Worm (Caenorhabditis elegans): ENCODE data around the gene dos-1.

The dos-1 gene

DNA sequence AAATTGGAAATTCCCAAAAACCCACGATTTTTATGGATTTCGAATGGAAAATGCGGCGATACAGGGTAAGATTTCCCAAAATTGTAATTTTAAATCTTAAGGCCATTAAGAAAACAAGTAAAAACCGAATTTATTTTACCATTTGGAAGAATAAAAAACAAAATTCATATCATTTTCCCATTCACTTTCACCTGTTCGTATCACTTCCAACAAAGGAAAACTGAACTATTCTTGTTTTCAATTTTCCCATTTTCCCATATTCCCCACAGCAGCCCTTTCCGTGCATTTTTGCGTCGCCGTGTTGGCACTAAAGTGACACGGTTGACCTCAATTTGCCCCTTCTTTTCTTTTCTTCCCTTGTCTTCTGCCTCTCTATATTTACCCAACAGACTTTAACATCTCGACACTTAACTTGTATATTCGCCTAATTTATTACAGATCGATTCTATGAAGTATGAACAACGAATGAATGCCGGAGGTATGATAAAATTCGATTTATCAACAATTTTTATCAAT is 22.1 kb downstream of the dos-1 start, which contains the start of gene sec-16A.1 (continued):
- peak; percentile 18 for TF ChIP-seq rnt-1 (tag; optimal IDR thresholded peaks at IDR 0.05)
- TF ChIP-seq lin-15B (tag; optimal IDR thresholded peaks at IDR 0.05), result peak; percentile 1
- 0 out of 2 replicates have a peak, but pooled peaks have one; percentile 10 for TF ChIP-seq grh-1 (GFP tag; IDR thresholded peaks at IDR 0.05)
- peak; percentile 52 to 56 for TF ChIP-seq lsy-2 (tag; optimal IDR thresholded peaks at IDR 0.05)

DNA sequence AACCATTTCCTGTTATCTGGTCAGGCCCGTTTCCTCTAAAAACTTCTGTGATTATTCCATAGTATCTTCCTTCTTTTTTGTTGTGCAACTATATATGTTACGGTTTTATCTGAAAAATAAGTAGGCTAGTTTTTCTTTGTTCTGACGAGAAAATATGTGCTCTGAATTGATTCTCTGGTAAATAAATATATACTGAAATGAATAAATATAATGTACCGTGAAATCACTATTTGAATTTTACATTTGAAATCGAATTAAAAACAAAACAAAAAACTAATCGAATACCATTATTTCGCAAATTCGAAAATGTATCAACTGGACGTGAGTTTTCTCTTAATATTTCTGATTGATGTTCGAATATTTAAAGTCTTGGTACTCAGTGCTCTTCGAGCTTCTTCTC is 26.8 kb downstream of the dos-1 start, which contains the start of gene ZK512.10:
Gene ZK512.10 (plus strand): TSS at position 301 of the 400 bp plus-strand sequence.
- no peak for TF ChIP-seq nhr-85 (tag)
- no peak for TF ChIP-seq mab-9 (GFP tag; IDR thresholded peaks at IDR 0.05)
- TF ChIP-seq egl-13 (tag; optimal IDR thresholded peaks at IDR 0.05), result no peak
- no peak for TF ChIP-seq zip-4 (GFP tag; optimal IDR thresholded peaks at IDR 0.05)
- TF ChIP-seq zag-1 (tag; optimal IDR thresholded peaks at IDR 0.05), result no peak

DNA sequence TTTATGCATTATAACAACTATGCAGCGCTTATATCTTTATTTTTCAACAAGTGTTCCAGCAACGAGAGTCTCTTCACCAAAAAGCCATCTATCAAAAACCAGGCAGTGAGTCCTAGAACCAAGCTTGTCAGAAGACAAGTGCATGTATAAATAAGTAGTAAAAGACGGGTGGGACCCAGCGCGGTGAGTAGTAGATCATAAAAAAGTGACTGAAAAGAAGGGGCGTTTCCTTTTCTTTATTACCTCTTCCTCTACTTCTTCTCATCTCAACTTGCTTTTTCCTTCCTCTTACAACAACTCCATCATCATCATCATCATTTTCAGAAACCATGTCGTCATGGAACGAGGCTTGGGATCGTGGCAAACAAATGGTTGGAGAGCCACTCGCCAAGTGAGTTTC is 32.8 kb downstream of the dos-1 start, which contains the start of gene eat-4:
Gene eat-4 (plus strand): TSS at position 301 of the 400 bp plus-strand sequence.
- no peak for TF ChIP-seq hpl-2 (GFP tag; optimal IDR thresholded peaks at IDR 0.05)
- peak; percentile 28 for TF ChIP-seq lin-14 (GFP tag; optimal IDR thresholded peaks at IDR 0.05)

DNA sequence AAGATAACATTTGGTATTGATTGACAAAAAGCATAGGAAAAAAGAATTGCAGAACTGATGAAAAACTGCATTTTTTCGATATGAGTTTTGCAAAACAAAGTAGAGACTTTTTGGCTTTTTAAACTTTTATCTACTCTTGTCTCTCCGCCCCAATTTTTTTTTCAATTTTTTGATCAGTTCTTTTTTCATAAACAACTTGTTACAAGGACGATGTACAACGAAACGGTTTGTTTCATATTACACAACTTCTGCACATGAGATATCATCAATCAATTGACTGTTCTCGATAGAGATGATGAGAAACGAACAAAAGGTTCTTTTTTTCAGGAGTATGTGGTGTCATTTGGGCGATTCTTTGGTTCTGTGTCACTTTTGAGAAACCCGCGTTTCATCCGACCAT is 34.9 kb downstream of the dos-1 start, which contains the start of gene ZK512.7:
Gene ZK512.7 (minus strand): TSS at position 101 of the 400 bp plus-strand sequence.
- TF ChIP-seq ztf-11 (tag; optimal IDR thresholded peaks at IDR 0.05) (no peak), zag-1 (tag; optimal IDR thresholded peaks at IDR 0.05) (no peak), swsn-7 (tag; optimal IDR thresholded peaks at IDR 0.05) (no peak), ceh-63 (GFP tag; optimal IDR thresholded peaks at IDR 0.05) (no peak), unc-30 (tag; optimal IDR thresholded peaks at IDR 0.05) (no peak), nhr-71 (tag; optimal IDR thresholded peaks at IDR 0.05) (no peak), nhr-90 (tag; optimal IDR thresholded peaks at IDR 0.05; ENCODE audit: poor library complexity) (no peak), hpl-2 (GFP tag; optimal IDR thresholded peaks at IDR 0.05) (no peak), F16B12.6 (tag; optimal IDR thresholded peaks at IDR 0.05) (no peak), fkh-8 (tag; optimal IDR thresholded peaks at IDR 0.05) (no peak), unc-86 (tag; optimal IDR thresholded peaks at IDR 0.05) (no peak), sup-37 (GFP tag; optimal IDR thresholded peaks at IDR 0.05) (no peak), mef-2 (tag; optimal IDR thresholded peaks at IDR 0.05) (no peak)

DNA sequence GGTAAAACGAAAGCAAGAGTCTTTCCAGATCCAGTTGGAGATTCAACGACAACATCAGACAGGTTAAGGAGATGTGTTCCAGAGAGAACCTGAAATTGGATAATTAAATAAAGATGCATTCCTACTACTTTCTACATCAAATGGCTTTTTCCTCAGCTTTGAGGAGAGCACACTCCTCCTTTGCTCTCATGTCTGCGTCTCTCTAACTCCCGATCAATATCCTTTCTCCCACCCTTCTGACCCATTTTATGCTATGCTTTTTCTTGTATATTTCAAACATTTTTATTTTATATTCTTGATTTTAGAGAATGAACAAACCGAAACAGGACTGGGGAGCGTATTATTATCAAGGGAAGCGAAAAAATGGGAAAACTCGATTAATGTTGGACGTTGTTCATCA is 40.2 kb downstream of the dos-1 start, which contains the start of gene ZK512.11:
Gene ZK512.11 (plus strand): TSS at position 301 of the 400 bp plus-strand sequence.
- TF ChIP-seq ceh-8 (GFP tag; optimal IDR thresholded peaks at IDR 0.05) (peak; percentile 9), alr-1 (tag; optimal IDR thresholded peaks at IDR 0.05; ENCODE audit: borderline replicate concordance) (no peak)

DNA sequence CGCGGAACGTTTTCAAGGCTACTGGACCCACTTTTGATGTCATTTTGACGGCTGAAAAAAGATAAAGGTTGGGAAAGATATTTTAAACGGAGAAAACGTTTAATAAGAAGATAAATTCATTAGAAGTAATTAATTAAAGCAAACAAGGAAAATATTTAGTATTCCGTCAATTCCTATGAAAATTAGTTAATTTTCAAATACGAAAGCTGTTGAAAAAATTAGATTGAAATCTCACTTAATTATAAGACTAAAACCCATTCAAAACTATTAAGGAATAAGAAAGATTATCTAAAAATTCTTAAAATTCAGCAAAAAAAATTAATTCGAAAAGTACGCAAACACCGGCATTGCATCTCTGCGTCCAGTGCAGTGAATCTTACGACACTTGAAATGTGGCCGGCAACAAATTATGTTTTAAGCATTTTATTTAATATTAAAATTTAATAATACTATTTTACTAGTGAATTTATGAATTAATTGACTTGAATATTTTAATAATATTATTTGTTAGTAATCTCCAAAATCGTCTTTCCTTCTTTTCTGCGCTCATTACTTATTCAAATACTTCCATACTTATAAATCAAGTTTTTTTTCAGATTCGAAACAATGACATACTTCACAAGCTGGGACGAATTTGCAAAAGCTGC is 41.1 kb downstream of the dos-1 start, which contains the start of the genes ZK512.2 and ZK512.4:
Gene ZK512.2 (minus strand): TSS at position 51 of the 647 bp plus-strand sequence.
Gene ZK512.4 (plus strand): TSS at position 597 of the 647 bp plus-strand sequence.
- no peak for TF ChIP-seq egl-13 (tag; optimal IDR thresholded peaks at IDR 0.05)
- no peak for TF ChIP-seq sup-37 (GFP tag; optimal IDR thresholded peaks at IDR 0.05)
- peak; percentile 26 for TF ChIP-seq skn-1 (tag; optimal IDR thresholded peaks at IDR 0.05)
- no peak for TF ChIP-seq ets-5 (GFP tag; IDR thresholded peaks at IDR 0.05)
- peak; percentile 3 for TF ChIP-seq swsn-7 (tag; optimal IDR thresholded peaks at IDR 0.05)
- TF ChIP-seq lsy-2 (tag; optimal IDR thresholded peaks at IDR 0.05), result peak; percentile 42 to 51
- peak; percentile 35 for TF ChIP-seq snu-23 (GFP tag; optimal IDR thresholded peaks at IDR 0.05)
- TF ChIP-seq elt-2 (tag; optimal IDR thresholded peaks at IDR 0.05), result no peak
- TF ChIP-seq dpl-1 (GFP tag; optimal IDR thresholded peaks at IDR 0.05), result peak; percentile 14 to 58 (median 30)
- TF ChIP-seq dsc-1 (tag; optimal IDR thresholded peaks at IDR 0.05), result no peak
- TF ChIP-seq mep-1 (tag; optimal IDR thresholded peaks at IDR 0.05), result peak; percentile 56
- peak; percentile 20 for TF ChIP-seq nhr-47 (tag; optimal IDR thresholded peaks at IDR 0.05)
- TF ChIP-seq lin-35 (GFP tag; optimal IDR thresholded peaks at IDR 0.05), result peak; percentile 11 to 37
- no peak for TF ChIP-seq blmp-1 (tag; optimal IDR thresholded peaks at IDR 0.05)
- no peak for TF ChIP-seq isw-1 (GFP tag; IDR thresholded peaks at IDR 0.05)
- TF ChIP-seq nhr-71 (tag; optimal IDR thresholded peaks at IDR 0.05), result peak; percentile 23
- peak; percentile 20 to 27 for TF ChIP-seq efl-1 (optimal IDR thresholded peaks at IDR 0.05)
- TF ChIP-seq efl-1 (GFP tag; optimal IDR thresholded peaks at IDR 0.05 in 1 of 2), result peak; percentile 58 to 91
- TF ChIP-seq sptf-1 (tag; optimal IDR thresholded peaks at IDR 0.05), result no peak
- peak; percentile 80 for TF ChIP-seq F16B12.6 (tag; optimal IDR thresholded peaks at IDR 0.05)
- TF ChIP-seq rnt-1 (tag; optimal IDR thresholded peaks at IDR 0.05), result peak; percentile 3
- no peak for TF ChIP-seq hlh-4 (tag; optimal IDR thresholded peaks at IDR 0.05)
- TF ChIP-seq nhr-12 (tag; optimal IDR thresholded peaks at IDR 0.05), result no peak
